Fruit fly (Drosophila melanogaster) whole organism, embryonic: Measurements from ENCODE around the gene CG5382.

ENCODE experiments used
- BEAF-32 ChIP-seq: fragments of 200-800 bp; sonication (Bioruptor generic); optimal IDR thresholded peaks from 3 replicates; lab custom pipeline; 2017; ENCODE audit warnings: missing biosample characterization, missing genetic modification characterization, mild to moderate bottlenecking, moderate library complexity, missing genetic modification reagents
- Bgb ChIP-seq: fragments of 200-800 bp; sonication (Bioruptor generic); IDR thresholded peaks from 2 replicates; pipeline ENCODE4 v1.3.6; 2022; ENCODE audit warnings: missing biosample characterization, missing genetic modification characterization; ENCODE audit not compliant: partially characterized antibody
- Blimp-1 ChIP-seq: fragments of 200-800 bp; sonication (Bioruptor generic); optimal IDR thresholded peaks from 3 replicates; lab custom pipeline; 2018; ENCODE audit warnings: missing biosample characterization, missing genetic modification characterization, mild to moderate bottlenecking, moderate library complexity, missing genetic modification reagents
- CG12659 ChIP-seq: fragments of 200-800 bp; sonication (Bioruptor generic); optimal IDR thresholded peaks from 3 replicates; lab custom pipeline; 2017; ENCODE audit warnings: mild to moderate bottlenecking, missing biosample characterization, missing genetic modification reagents, missing genetic modification characterization
- CG14860 ChIP-seq: fragments of 200-800 bp; sonication (Bioruptor generic); IDR thresholded peaks from 3 replicates; pipeline ENCODE4 v1.3.6; 2022; ENCODE audit warnings: missing biosample characterization, missing genetic modification characterization; ENCODE audit not compliant: partially characterized antibody
- CG14965 ChIP-seq: fragments of 200-800 bp; sonication (Bioruptor generic); optimal IDR thresholded peaks from 2 replicates; lab custom pipeline; 2016; ENCODE audit warnings: missing biosample characterization, missing genetic modification characterization, borderline replicate concordance
- CG15601 ChIP-seq: fragments of 200-800 bp; sonication (Bioruptor generic); optimal IDR thresholded peaks from 3 replicates; lab custom pipeline; 2019; ENCODE audit warnings: missing biosample characterization, mild to moderate bottlenecking, missing genetic modification characterization, moderate library complexity
- CG18599 ChIP-seq: fragments of 200-800 bp; sonication (Bioruptor generic); optimal IDR thresholded peaks from 3 replicates; lab custom pipeline; 2017; ENCODE audit warnings: missing biosample characterization, missing genetic modification characterization, mild to moderate bottlenecking, moderate library complexity, missing genetic modification reagents
- CG18619 ChIP-seq: fragments of 200-800 bp; sonication (Bioruptor generic); optimal IDR thresholded peaks from 3 replicates; lab custom pipeline; 2017; ENCODE audit warnings: missing biosample characterization, mild to moderate bottlenecking, missing genetic modification characterization
- CG2129 ChIP-seq: fragments of 200-800 bp; sonication (Bioruptor generic); IDR thresholded peaks from 2 replicates; pipeline ENCODE4 v1.3.6; 2022; ENCODE audit warnings: missing biosample characterization, missing genetic modification characterization; ENCODE audit not compliant: partially characterized antibody
- CG2202 ChIP-seq: fragments of 200-800 bp; sonication (Bioruptor generic); optimal IDR thresholded peaks from 2 replicates; lab custom pipeline; 2018; ENCODE audit warnings: missing biosample characterization, mild to moderate bottlenecking, missing genetic modification characterization
- CG31365 ChIP-seq: fragments of 200-800 bp; sonication (Bioruptor generic); optimal IDR thresholded peaks from 2 replicates; lab custom pipeline; 2018; ENCODE audit warnings: missing biosample characterization, mild to moderate bottlenecking, missing genetic modification characterization
- CG4707 ChIP-seq: fragments of 200-800 bp; sonication (Bioruptor generic); optimal IDR thresholded peaks from 2 replicates; lab custom pipeline; 2018; ENCODE audit warnings: missing biosample characterization, mild to moderate bottlenecking, missing genetic modification characterization, moderate library complexity
- CG6765 ChIP-seq: fragments of 200-800 bp; sonication (Bioruptor generic); optimal IDR thresholded peaks from 3 replicates; lab custom pipeline; 2017; ENCODE audit warnings: missing biosample characterization, mild to moderate bottlenecking, missing genetic modification characterization
- CG6813 ChIP-seq: fragments of 200-800 bp; sonication (Bioruptor generic); optimal IDR thresholded peaks from 2 replicates; lab custom pipeline; 2017; ENCODE audit warnings: missing biosample characterization, missing genetic modification characterization, mild to moderate bottlenecking, moderate library complexity, missing genetic modification reagents
- CG7987 ChIP-seq: fragments of 200-800 bp; sonication (Bioruptor generic); optimal IDR thresholded peaks from 2 replicates; lab custom pipeline; 2018; ENCODE audit warnings: missing biosample characterization, mild to moderate bottlenecking, missing genetic modification characterization, moderate library complexity
- CG8478 ChIP-seq: fragments of >200 bp; optimal IDR thresholded peaks from 2 replicates; lab custom pipeline; 2018
- CG9215 ChIP-seq: fragments of 200-800 bp; sonication (Bioruptor generic); IDR thresholded peaks from 2 replicates; pipeline ENCODE4 v1.3.6; 2022; ENCODE audit warnings: missing biosample characterization, missing genetic modification characterization
- CG9797 ChIP-seq: fragments of 200-800 bp; sonication (Bioruptor generic); optimal IDR thresholded peaks from 3 replicates; lab custom pipeline; 2018; ENCODE audit warnings: missing biosample characterization, mild to moderate bottlenecking, missing genetic modification characterization
- CHES-1-like ChIP-seq: fragments of 200-800 bp; sonication (Bioruptor generic); optimal IDR thresholded peaks from 2 replicates; lab custom pipeline; 2016; ENCODE audit warnings: missing biosample characterization, missing genetic modification characterization
- D ChIP-seq, 2 experiments: fragments of 200-800 bp in 1 of 2; fragments of >200 bp in 1 of 2; sonication (Bioruptor generic) in 1 of 2; optimal IDR thresholded peaks; 2 replicates in 1 of 2; 3 replicates in 1 of 2; lab custom pipeline; 2017; ENCODE audit warnings: mild to moderate bottlenecking in 1 of 2, missing biosample characterization in 1 of 2, missing genetic modification characterization in 1 of 2, missing genetic modification reagents in 1 of 2
- Dp ChIP-seq: fragments of 200-800 bp; sonication (Bioruptor generic); optimal IDR thresholded peaks from 2 replicates; lab custom pipeline; 2018; ENCODE audit warnings: missing biosample characterization, mild to moderate bottlenecking, missing genetic modification characterization, moderate library complexity
- E2f1 ChIP-seq: fragments of 200-800 bp; sonication (Bioruptor generic); IDR thresholded peaks from 2 replicates; pipeline ENCODE4 v1.3.6; 2022; ENCODE audit warnings: missing biosample characterization, missing genetic modification characterization
- Fer1 ChIP-seq: fragments of 200-800 bp; sonication (Bioruptor generic); optimal IDR thresholded peaks from 2 replicates; lab custom pipeline; 2017; ENCODE audit warnings: missing biosample characterization, mild to moderate bottlenecking, missing genetic modification characterization
- GATAe ChIP-seq: fragments of 200-800 bp; sonication (Bioruptor generic); conservative IDR thresholded peaks from 2 replicates; pipeline ENCODE4 v1.3.6; 2022; ENCODE audit warnings: missing biosample characterization, missing genetic modification characterization
- MBD-R2 ChIP-seq: fragments of 200-800 bp; sonication (Bioruptor generic); IDR thresholded peaks from 2 replicates; pipeline ENCODE4 v1.3.6; 2022; ENCODE audit warnings: missing biosample characterization, missing genetic modification characterization
- Nf-YC ChIP-seq: fragments of 200-800 bp; optimal IDR thresholded peaks from 3 replicates; lab custom pipeline; 2019; ENCODE audit warnings: missing biosample characterization, mild to moderate bottlenecking, missing genetic modification characterization, moderate library complexity
- Opbp ChIP-seq: fragments of 200-800 bp; sonication (Bioruptor generic); IDR thresholded peaks from 3 replicates; pipeline ENCODE4 v1.3.6; 2022; ENCODE audit warnings: missing biosample characterization, missing genetic modification characterization; ENCODE audit not compliant: partially characterized antibody
- Ptx1 ChIP-seq: fragments of 200-800 bp; sonication (Bioruptor generic); IDR thresholded peaks from 2 replicates; pipeline ENCODE4 v1.3.6; 2022; ENCODE audit warnings: missing biosample characterization, missing genetic modification characterization
- bbx ChIP-seq: fragments of 200-800 bp; sonication (Bioruptor generic); IDR thresholded peaks from 2 replicates; pipeline ENCODE4 v1.3.6; 2022; ENCODE audit warnings: missing biosample characterization, missing genetic modification characterization; ENCODE audit not compliant: partially characterized antibody
- chinmo ChIP-seq: fragments of 200-800 bp; sonication (Bioruptor generic); IDR thresholded peaks from 4 replicates; pipeline ENCODE4 v1.3.6; 2022; ENCODE audit warnings: missing biosample characterization, missing genetic modification characterization; ENCODE audit not compliant: partially characterized antibody
- crp ChIP-seq, 2 experiments: fragments of 200-800 bp; sonication (Bioruptor generic); optimal IDR thresholded peaks; 2 replicates in 1 of 2; 3 replicates in 1 of 2; lab custom pipeline; 2017; ENCODE audit warnings: missing biosample characterization in 2 of 2, missing genetic modification characterization in 2 of 2, mild to moderate bottlenecking in 1 of 2, moderate library complexity in 1 of 2
- exex ChIP-seq: fragments of 200-800 bp; sonication (Bioruptor generic); optimal IDR thresholded peaks from 4 replicates; lab custom pipeline; 2018; ENCODE audit warnings: missing biosample characterization, mild to moderate bottlenecking, missing genetic modification characterization, moderate library complexity
- gsb ChIP-seq: fragments of 200-800 bp; sonication (Bioruptor generic); IDR thresholded peaks from 2 replicates; pipeline ENCODE4 v1.3.6; 2022; ENCODE audit warnings: missing biosample characterization, missing genetic modification characterization
- ken ChIP-seq: fragments of 200-800 bp; sonication (Bioruptor generic); IDR thresholded peaks from 3 replicates; pipeline ENCODE4 v1.3.6; 2022; ENCODE audit warnings: missing biosample characterization, missing genetic modification characterization
- lbe ChIP-seq: fragments of 200-800 bp; sonication (Bioruptor generic); optimal IDR thresholded peaks from 2 replicates; lab custom pipeline; 2016; ENCODE audit warnings: missing biosample characterization, mild to moderate bottlenecking, missing genetic modification characterization
- lola ChIP-seq, 3 experiments: fragments of >200 bp in 2 of 3; fragments of 200-800 bp in 1 of 3; sonication (Bioruptor generic) in 1 of 3; optimal IDR thresholded peaks; 2 replicates each; lab custom pipeline; 2017 to 2019; ENCODE audit warnings: missing biosample characterization in 3 of 3, missing genetic modification characterization in 3 of 3, mild to moderate bottlenecking in 1 of 3, moderate library complexity in 1 of 3
- nerfin-1 ChIP-seq: fragments of 200-800 bp; sonication (Bioruptor generic); optimal IDR thresholded peaks from 3 replicates; lab custom pipeline; 2019; ENCODE audit warnings: missing biosample characterization, mild to moderate bottlenecking, missing genetic modification characterization, moderate library complexity
- nerfin-2 ChIP-seq: fragments of 200-800 bp; sonication (Bioruptor generic); IDR thresholded peaks from 2 replicates; pipeline ENCODE4 v1.3.6; 2022; ENCODE audit warnings: missing biosample characterization, missing genetic modification characterization; ENCODE audit not compliant: partially characterized antibody
- pfk ChIP-seq: fragments of 200-800 bp; sonication (Bioruptor generic); optimal IDR thresholded peaks from 2 replicates; lab custom pipeline; 2018; ENCODE audit warnings: missing biosample characterization, mild to moderate bottlenecking, missing genetic modification characterization, moderate library complexity
- pnt ChIP-seq: fragments of 200-800 bp; sonication (Bioruptor generic); optimal IDR thresholded peaks from 3 replicates; lab custom pipeline; 2016; ENCODE audit warnings: missing biosample characterization, missing genetic modification characterization
- tin ChIP-seq: fragments of 200-800 bp; sonication (Bioruptor generic); optimal IDR thresholded peaks from 3 replicates; lab custom pipeline; 2016; ENCODE audit warnings: missing biosample characterization, missing genetic modification characterization
- vvl ChIP-seq: fragments of 200-800 bp; sonication (Bioruptor generic); IDR thresholded peaks from 2 replicates; pipeline ENCODE4 v1.3.6; 2022; ENCODE audit warnings: missing biosample characterization, missing genetic modification characterization

The CG5382 gene

DNA sequence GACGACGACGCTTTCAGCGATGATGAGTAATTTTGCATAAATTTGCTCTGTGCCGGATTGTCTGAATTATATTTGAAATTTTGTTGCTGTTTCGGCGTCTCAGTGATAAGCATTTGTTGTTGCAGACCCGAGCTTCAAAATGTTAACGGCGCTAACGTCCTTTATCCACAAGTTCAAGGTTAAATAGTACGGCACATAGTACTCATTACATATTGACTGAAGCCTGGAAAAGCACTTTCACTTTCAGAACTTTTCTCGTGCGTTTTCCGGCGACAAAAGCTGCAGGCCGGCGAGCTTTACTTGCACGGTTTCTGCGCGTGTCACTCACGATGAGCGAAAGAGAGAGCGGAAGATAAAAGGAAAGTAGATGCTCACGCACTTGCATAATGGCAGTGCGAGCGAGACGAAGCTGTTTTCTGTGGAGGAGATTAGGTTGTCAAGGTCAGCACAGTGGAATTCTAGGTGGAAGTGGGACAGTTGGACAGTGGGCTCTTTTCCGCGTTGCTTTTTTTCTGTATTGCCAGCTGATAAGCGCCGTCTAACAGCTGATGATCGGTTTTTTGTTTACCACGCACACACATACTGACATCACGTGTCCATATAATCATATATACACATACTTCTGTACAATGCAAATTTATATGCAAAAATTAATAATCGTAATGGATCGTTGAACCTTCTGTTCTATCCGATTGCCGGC is 2.4 kb upstream of the CG5382 start (continued):
- TF ChIP-seq bbx (GFP tag; lab: Robert Waterston, UW) (peak; percentile 59; the same call in 1 of the 2 replicates), CG7987 (GFP tag; lab: Kevin White, UChicago) (peak; percentile 98), Blimp-1 (GFP tag; lab: Kevin White, UChicago) (peak; percentile 96), D (optimal IDR thresholded peaks at IDR 0.05; lab: Kevin White, UChicago) (no peak), D (GFP tag; optimal IDR thresholded peaks at IDR 0.05; lab: Kevin White, UChicago) (no peak), chinmo (0 out of 4 replicates have a peak, but pooled peaks have one; percentile 42), gsb (GFP tag; lab: Robert Waterston, UW) (no peak), crp (GFP tag; optimal IDR thresholded peaks at IDR 0.05; lab: Kevin White, UChicago) (peak in 1 of 2 experiments; percentile 73), CG4707 (GFP tag; lab: Kevin White, UChicago) (peak; percentile 97), CG6813 (no peak), nerfin-2 (peak; percentile 26; the same call in 1 of the 2 replicates), CG14965 (GFP tag; lab: Kevin White, UChicago) (no peak), CG12659 (GFP tag; lab: Kevin White, UChicago) (no peak), Nf-YC (peak; percentile 9), CG8478 (peak; percentile 82), Ptx1 (GFP tag; lab: Robert Waterston, UW) (peak; percentile 5; the same call in 1 of the 2 replicates), CG18619 (GFP tag; lab: Kevin White, UChicago) (no peak), CG14860 (GFP tag; lab: Robert Waterston, UW) (0 out of 3 replicates have a peak, but pooled peaks have one; percentile 29), pfk (GFP tag; lab: Kevin White, UChicago) (no peak), nerfin-1 (tag; lab: Kevin White, UChicago) (peak; percentile 60), CG2202 (no peak), lbe (GFP tag; lab: Kevin White, UChicago) (no peak), lola (GFP tag; optimal IDR thresholded peaks at IDR 0.05; lab: Kevin White, UChicago) (peak in 1 of 3 experiments; percentile 27), MBD-R2 (GFP tag; lab: Robert Waterston, UW) (0 out of 2 replicates have a peak, but pooled peaks have one; percentile 8), ken (GFP tag; lab: Robert Waterston, UW) (0 out of 3 replicates have a peak, but pooled peaks have one; percentile 29), BEAF-32 (GFP tag; lab: Kevin White, UChicago) (peak; percentile 25), GATAe (GFP tag; lab: Robert Waterston, UW) (peak; percentile 12; the same call in 1 of the 2 replicates), Bgb (peak; percentile 66)
- TF ChIP-seq, all 482 proteins: peak for 67

- TF ChIP-seq Opbp (GFP tag; lab: Robert Waterston, UW) (no peak), CG9797 (peak; percentile 40), tin (GFP tag; lab: Kevin White, UChicago) (peak; percentile 24), exex (tag; lab: Kevin White, UChicago) (peak; percentile 10), CG2129 (no peak), CG6765 (GFP tag; lab: Kevin White, UChicago) (no peak), CG31365 (no peak), CG6813 (no peak), E2f1 (GFP tag; lab: Robert Waterston, UW) (no peak), CHES-1-like (GFP tag; lab: Kevin White, UChicago) (peak; percentile 44), Dp (GFP tag; lab: Kevin White, UChicago) (peak; percentile 66), CG18599 (no peak), Fer1 (no peak), CG9215 (no peak), Bgb (no peak), CG15601 (peak; percentile 40), pnt (GFP tag; lab: Kevin White, UChicago) (no peak), vvl (GFP tag; lab: Robert Waterston, UW) (peak; percentile 25; the same call in 1 of the 2 replicates), D (optimal IDR thresholded peaks at IDR 0.05; lab: Kevin White, UChicago) (no peak), D (GFP tag; optimal IDR thresholded peaks at IDR 0.05; lab: Kevin White, UChicago) (no peak)
These were observed 1.6 kb upstream of the CG5382 start, which contains the start of the genes Polr3F and PyK for dm6 chr3R:22367126-22368076. TSS of gene Polr3F (minus strand) at chr3R:22367373. TSS of gene PyK (plus strand) at chr3R:22367536.
